Worm (Caenorhabditis elegans) whole organism, midembryonic: ENCODE data around the gene Y17D7B.10.

Experiments used
- cog-1 ChIP-seq: sonication (generic microtip); optimal IDR thresholded peaks from 2 replicates; lab custom pipeline; 2016; ENCODE audit warnings: missing genetic modification characterization, missing compliant biosample characterization
- flt-1 ChIP-seq: fragments of 200-800 bp; sonication (Bioruptor generic); IDR thresholded peaks from 2 replicates; pipeline ENCODE4 v1.3.6; 2022; ENCODE audit warnings: missing genetic modification characterization, missing compliant biosample characterization
- klf-2 ChIP-seq: fragments of 200-800 bp; sonication (Bioruptor generic); conservative IDR thresholded peaks from 2 replicates; pipeline ENCODE4 v1.3.6; 2022; ENCODE audit warnings: missing genetic modification reagents, missing genetic modification characterization, missing compliant biosample characterization
- tab-1 ChIP-seq: fragments of 200-800 bp; sonication (Bioruptor generic); IDR thresholded peaks from 2 replicates; pipeline ENCODE4 v1.3.6; 2022; ENCODE audit warnings: missing genetic modification characterization, missing compliant biosample characterization

DNA sequence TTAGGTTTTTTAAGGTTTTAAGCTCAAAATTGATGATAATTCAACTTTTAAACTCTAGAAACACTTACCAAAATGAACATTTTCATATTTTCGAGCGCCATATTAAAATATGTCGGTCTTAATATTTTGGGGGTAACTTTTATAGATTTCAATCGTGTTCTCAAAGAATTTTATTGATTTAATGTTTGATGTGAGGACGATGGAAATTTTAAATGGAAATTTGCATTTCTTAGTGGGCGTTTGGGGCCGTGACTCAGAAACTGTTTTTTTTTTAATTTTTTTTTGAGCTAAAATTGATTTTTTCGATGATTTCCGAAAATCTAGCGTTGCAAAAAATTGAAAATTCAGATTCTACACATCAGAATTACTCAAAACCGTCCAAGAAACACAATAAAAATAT, 19.7 kb downstream of the Y17D7B.10 start, which contains the start of gene C54E10.10:
- TF ChIP-seq flt-1 (no peak), tab-1 (GFP tag; lab: Robert Waterston, UW) (no peak), cog-1 (tag; lab: Kevin White, UChicago) (no peak), klf-2 (GFP tag; lab: Robert Waterston, UW) (no peak)
